Worm (Caenorhabditis elegans): Measurements from ENCODE around the gene obr-2.
"Not testable (repeated sequence)": the region's sequence is repeated elsewhere in the genome, so short reads cannot be mapped to it uniquely, and the experiment has no call there.

DNA sequence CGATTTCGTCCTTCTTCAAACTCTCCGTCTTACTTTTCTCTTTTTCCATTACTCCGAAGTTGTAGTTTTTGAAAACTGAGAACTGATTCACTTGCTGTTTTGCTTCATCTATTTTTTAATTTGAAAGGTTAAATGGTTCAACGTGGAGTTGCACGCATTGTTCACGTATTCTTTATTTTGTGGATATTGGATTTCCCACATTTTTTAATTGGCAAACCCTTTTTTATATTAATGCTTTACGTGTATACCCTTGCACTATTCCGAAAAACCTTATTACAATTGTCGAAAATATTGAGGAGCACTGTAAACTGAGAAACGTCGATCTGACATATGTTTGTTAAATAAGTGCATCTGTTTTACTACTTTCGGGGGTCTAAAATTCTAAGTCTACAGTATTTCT lies 22.7 kb upstream of the obr-2 start, which contains the start of gene melo-3:
- TF ChIP-seq elt-3 (tag; optimal IDR thresholded peaks at IDR 0.05); ces-1 (GFP tag; optimal IDR thresholded peaks at IDR 0.05); ztf-11 (tag; optimal IDR thresholded peaks at IDR 0.05); tbx-8 (GFP tag; optimal IDR thresholded peaks at IDR 0.05); blmp-1 (tag; optimal IDR thresholded peaks at IDR 0.05); nhr-28 (tag; optimal IDR thresholded peaks at IDR 0.05); pha-4 (tag; optimal IDR thresholded peaks at IDR 0.05); mep-1 (tag; optimal IDR thresholded peaks at IDR 0.05); flh-1 (GFP tag; optimal IDR thresholded peaks at IDR 0.05); unc-39 (tag; optimal IDR thresholded peaks at IDR 0.05); mls-2 (tag; optimal IDR thresholded peaks at IDR 0.05); snpc-4 (tag; optimal IDR thresholded peaks at IDR 0.05); sptf-1 (tag; optimal IDR thresholded peaks at IDR 0.05); nhr-237 (tag; optimal IDR thresholded peaks at IDR 0.05): not testable (repeated sequence)
